Fruit fly (Drosophila melanogaster): ENCODE data around the gene CG34051.
A peak's percentile ranks its signal among the peaks of the same experiment; 100 is the strongest.

Gene CG34051

DNA sequence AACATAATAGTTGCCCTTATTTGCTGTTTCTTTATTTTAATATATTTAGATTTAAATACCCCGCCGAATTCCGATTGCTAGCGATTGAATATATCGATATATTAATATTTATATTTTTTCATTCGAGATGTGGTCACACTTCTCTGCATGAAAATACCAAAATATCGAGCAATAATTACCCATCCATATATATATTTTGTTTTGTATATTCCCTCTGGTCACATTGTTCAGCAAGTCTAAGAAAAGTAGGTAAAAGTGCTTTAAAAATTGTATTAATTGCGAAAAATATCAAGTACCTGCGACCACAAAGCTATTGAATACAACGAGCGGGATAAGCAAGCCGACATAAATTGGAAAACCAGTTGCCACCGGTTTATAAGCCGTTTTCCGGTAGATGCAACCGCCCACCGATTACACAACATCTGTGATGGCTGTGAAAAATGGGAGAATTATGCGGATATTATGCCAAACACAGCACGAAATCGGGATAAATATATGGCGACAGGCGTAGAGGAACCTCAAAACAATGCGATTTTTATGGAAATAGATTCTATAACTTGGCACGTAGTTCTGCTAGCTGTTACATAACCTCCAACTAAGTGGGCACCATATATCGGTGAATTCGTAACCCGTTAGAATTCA lies 2.2 kb downstream of the CG34051 start, which contains the start of gene COX4 (continued):
- TF ChIP-seq B-H1 (GFP tag; IDR thresholded peaks at IDR 0.05) (no peak), odd (GFP tag; optimal IDR thresholded peaks at IDR 0.05) (no peak), CG14860 (GFP tag; IDR thresholded peaks at IDR 0.05; ENCODE audit: partially characterized antibody) (peak; percentile 64), CG17612 (GFP tag; IDR thresholded peaks at IDR 0.05) (no peak), CG7271 (tag; optimal IDR thresholded peaks at IDR 0.05) (no peak), kah (GFP tag; optimal IDR thresholded peaks at IDR 0.05) (no peak), Pdp1 (GFP tag; optimal IDR thresholded peaks at IDR 0.05) (peak in 1 of 2 experiments; percentile 98), Hand (GFP tag; optimal IDR thresholded peaks at IDR 0.05) (no peak), CG10209 (GFP tag; optimal IDR thresholded peaks at IDR 0.05) (no peak), Doc2 (GFP tag; IDR thresholded peaks at IDR 0.05) (no peak), sens (GFP tag) (peak; percentile 2), Doc3 (GFP tag; IDR thresholded peaks at IDR 0.05; ENCODE audit: partially characterized antibody) (peak; percentile 60; the same call in 2 of the 3 replicates), Dp (GFP tag; optimal IDR thresholded peaks at IDR 0.05) (peak; percentile 97), cg (GFP tag; optimal IDR thresholded peaks at IDR 0.05) (no peak), Scr (GFP tag; IDR thresholded peaks at IDR 0.05; ENCODE audit: partially characterized antibody) (peak; percentile 73), zen (tag; optimal IDR thresholded peaks at IDR 0.05) (peak; percentile 71), Dll (GFP tag; IDR thresholded peaks at IDR 0.05; ENCODE audit: partially characterized antibody) (peak; percentile 73), CG11723 (GFP tag; optimal IDR thresholded peaks at IDR 0.05) (no peak), prd (optimal IDR thresholded peaks at IDR 0.05) (no peak), prd (GFP tag; IDR thresholded peaks at IDR 0.05) (no peak), amos (GFP tag; IDR thresholded peaks at IDR 0.05; ENCODE audit: partially characterized antibody) (peak; percentile 79), fd102C (GFP tag; optimal IDR thresholded peaks at IDR 0.05) (no peak), ATbp (GFP tag; optimal IDR thresholded peaks at IDR 0.05) (no peak), sna (GFP tag; IDR thresholded peaks at IDR 0.05; ENCODE audit: partially characterized antibody) (peak; percentile 22), CG16779 (GFP tag; IDR thresholded peaks at IDR 0.05) (no peak), sens-2 (GFP tag; IDR thresholded peaks at IDR 0.05) (no peak), CG10321 (GFP tag; IDR thresholded peaks at IDR 0.05) (no peak), Drgx (GFP tag; IDR thresholded peaks at IDR 0.05) (no peak), pzg (GFP tag; optimal IDR thresholded peaks at IDR 0.05) (peak; percentile 80), nmo (GFP tag; optimal IDR thresholded peaks at IDR 0.05) (peak; percentile 24), dan (GFP tag; IDR thresholded peaks at IDR 0.05) (no peak), CG7963 (GFP tag; IDR thresholded peaks at IDR 0.05; ENCODE audit: partially characterized antibody) (peak; percentile 57; the same call in 2 of the 3 replicates), Optix (GFP tag; IDR thresholded peaks at IDR 0.05) (no peak), CG2116 (GFP tag; optimal IDR thresholded peaks at IDR 0.05) (peak; percentile 75), ERR (GFP tag; optimal IDR thresholded peaks at IDR 0.05) (no peak), gro (GFP tag; optimal IDR thresholded peaks at IDR 0.05) (no peak), NC2α (GFP tag; optimal IDR thresholded peaks at IDR 0.05) (no peak), B-H2 (GFP tag; optimal IDR thresholded peaks at IDR 0.05) (peak; percentile 26), phol (tag; optimal IDR thresholded peaks at IDR 0.05) (peak; percentile 11), Meics (GFP tag; optimal IDR thresholded peaks at IDR 0.05) (no peak), BEAF-32 (GFP tag; optimal IDR thresholded peaks at IDR 0.05) (peak; percentile 78), CG17361 (GFP tag; IDR thresholded peaks at IDR 0.05) (no peak), CG8478 (optimal IDR thresholded peaks at IDR 0.05) (no peak), trem (tag; optimal IDR thresholded peaks at IDR 0.05) (peak; percentile 69), HLH4C (GFP tag; IDR thresholded peaks at IDR 0.05; ENCODE audit: partially characterized antibody) (peak; percentile 61), Sry-δ (GFP tag; optimal IDR thresholded peaks at IDR 0.05) (peak; percentile 68), CG2712 (tag; optimal IDR thresholded peaks at IDR 0.05) (no peak), CG17359 (tag; optimal IDR thresholded peaks at IDR 0.05) (peak; percentile 4), CG14710 (tag; optimal IDR thresholded peaks at IDR 0.05) (peak; percentile 98)
